Fruit fly (Drosophila melanogaster) whole organism, prepupa: ENCODE measurements around the gene CG10898.
A peak's percentile ranks its signal among the peaks of the same experiment; 100 is the strongest.

Source experiments
- CG15336 ChIP-seq: fragments of 200-800 bp; sonication (Bioruptor generic); IDR thresholded peaks from 2 replicates; pipeline ENCODE4 v1.3.6; 2022; ENCODE audit warnings: missing biosample characterization, missing genetic modification characterization
- CG32006 ChIP-seq: fragments of 200-800 bp; sonication (Bioruptor generic); optimal IDR thresholded peaks from 3 replicates; lab custom pipeline; 2017; ENCODE audit warnings: missing biosample characterization, mild to moderate bottlenecking, missing genetic modification characterization
- CG6792 ChIP-seq: fragments of 200-800 bp; sonication (Bioruptor generic); optimal IDR thresholded peaks from 3 replicates; lab custom pipeline; 2016; ENCODE audit warnings: missing biosample characterization, missing genetic modification characterization
- CG6854 ChIP-seq: fragments of 200-800 bp; sonication (Bioruptor generic); optimal IDR thresholded peaks from 2 replicates; lab custom pipeline; 2017; ENCODE audit warnings: missing biosample characterization, mild to moderate bottlenecking, missing genetic modification characterization
- CG8632 ChIP-seq: fragments of 200-800 bp; sonication (Bioruptor generic); optimal IDR thresholded peaks from 3 replicates; lab custom pipeline; 2016; ENCODE audit warnings: missing biosample characterization, missing genetic modification characterization
- Gug ChIP-seq: fragments of 200-800 bp; sonication (Bioruptor generic); IDR thresholded peaks from 2 replicates; pipeline ENCODE4 v1.3.6; 2022; ENCODE audit warnings: missing biosample characterization, missing genetic modification characterization
- Hr39 ChIP-seq: fragments of 200-800 bp; sonication (Bioruptor generic); optimal IDR thresholded peaks from 2 replicates; lab custom pipeline; 2016; ENCODE audit warnings: missing biosample characterization, missing genetic modification characterization

dm6 chr3R:11582253-11582589 is 24.6 kb downstream of the CG10898 start:
- TF ChIP-seq Gug (GFP tag; lab: Robert Waterston, UW) (peak; percentile 88), CG15336 (GFP tag; lab: Robert Waterston, UW) (peak; percentile 96), Hr39 (GFP tag; lab: Kevin White, UChicago) (no peak), CG8632 (GFP tag; lab: Kevin White, UChicago) (no peak), CG32006 (GFP tag; lab: Kevin White, UChicago) (peak; percentile 92), CG6792 (GFP tag; lab: Kevin White, UChicago) (peak; percentile 71), CG6854 (GFP tag; lab: Kevin White, UChicago) (no peak)
